Fruit fly (Drosophila melanogaster): ENCODE data around the gene mRpL11.

The mRpL11 gene

dm6 chr3R:14476273-14476672, 35.4 kb upstream of the mRpL11 start (continued):
- TF ChIP-seq CG32532 (GFP tag; IDR thresholded peaks at IDR 0.05): peak; percentile 78
- TF ChIP-seq CG6813 (GFP tag; optimal IDR thresholded peaks at IDR 0.05): peak; percentile 42
- no peak for TF ChIP-seq Tbp (GFP tag; optimal IDR thresholded peaks at IDR 0.05)
- peak; percentile 88 for TF ChIP-seq Ptx1 (GFP tag; IDR thresholded peaks at IDR 0.05)
- TF ChIP-seq danr (GFP tag; IDR thresholded peaks at IDR 0.05): peak; percentile 78
- peak; percentile 43 for TF ChIP-seq Hsf (GFP tag; optimal IDR thresholded peaks at IDR 0.05)
- TF ChIP-seq CG8290 (GFP tag; optimal IDR thresholded peaks at IDR 0.05): no peak
- TF ChIP-seq CG8290 (tag; optimal IDR thresholded peaks at IDR 0.05): peak in 1 of 2 experiments; percentile 91
- peak; percentile 41 for TF ChIP-seq BtbVII (GFP tag; optimal IDR thresholded peaks at IDR 0.05)
- no peak for TF ChIP-seq CG14710 (tag; optimal IDR thresholded peaks at IDR 0.05)
- peak; percentile 86 for TF ChIP-seq CG11504 (tag; optimal IDR thresholded peaks at IDR 0.05)
- TF ChIP-seq HHEX (GFP tag; optimal IDR thresholded peaks at IDR 0.05): peak; percentile 62
- TF ChIP-seq ssp (GFP tag; IDR thresholded peaks at IDR 0.05): peak; percentile 45; the same call in 1 of the 2 replicates
- peak; percentile 55 for TF ChIP-seq Atf-2 (GFP tag; optimal IDR thresholded peaks at IDR 0.05)
- TF ChIP-seq CG11085 (GFP tag; IDR thresholded peaks at IDR 0.05): peak; percentile 27; the same call in 1 of the 2 replicates
- TF ChIP-seq gfzf (GFP tag; optimal IDR thresholded peaks at IDR 0.05): no peak
- peak; percentile 68; the same call in 2 of the 3 replicates for TF ChIP-seq jigr1 (GFP tag; IDR thresholded peaks at IDR 0.05)
- TF ChIP-seq Doc3 (GFP tag; IDR thresholded peaks at IDR 0.05; ENCODE audit: partially characterized antibody): no peak
- TF ChIP-seq Nf-YB (GFP tag; optimal IDR thresholded peaks at IDR 0.05): no peak
- TF ChIP-seq gsb-n (tag; optimal IDR thresholded peaks at IDR 0.05): no peak
- TF ChIP-seq sens-2 (GFP tag; IDR thresholded peaks at IDR 0.05): peak; percentile 63
- TF ChIP-seq Asciz (GFP tag; optimal IDR thresholded peaks at IDR 0.05): peak; percentile 49
- TF ChIP-seq en (GFP tag; optimal IDR thresholded peaks at IDR 0.05): peak; percentile 59
- no peak for TF ChIP-seq amos (GFP tag; IDR thresholded peaks at IDR 0.05; ENCODE audit: partially characterized antibody)
- peak; percentile 51 for TF ChIP-seq scrt (GFP tag; optimal IDR thresholded peaks at IDR 0.05)
- peak; percentile 78 for TF ChIP-seq stc (GFP tag; IDR thresholded peaks at IDR 0.05)
- TF ChIP-seq CG12659 (GFP tag; optimal IDR thresholded peaks at IDR 0.05): peak; percentile 68
- TF ChIP-seq CG17361 (GFP tag; IDR thresholded peaks at IDR 0.05): peak; percentile 68
- peak; percentile 79 for TF ChIP-seq Sox102F (GFP tag; optimal IDR thresholded peaks at IDR 0.05)
- TF ChIP-seq crc (GFP tag; optimal IDR thresholded peaks at IDR 0.05): peak; percentile 2
- TF ChIP-seq CG6791 (GFP tag; IDR thresholded peaks at IDR 0.05; ENCODE audit: partially characterized antibody): no peak
- peak; percentile 43 for TF ChIP-seq tx (GFP tag; optimal IDR thresholded peaks at IDR 0.05)
- peak; percentile 47 for TF ChIP-seq fd3F (GFP tag; optimal IDR thresholded peaks at IDR 0.05)
- peak; percentile 64 for TF ChIP-seq org-1 (GFP tag; optimal IDR thresholded peaks at IDR 0.05)
- peak; percentile 39 for TF ChIP-seq eyg (GFP tag; optimal IDR thresholded peaks at IDR 0.05)
- peak; percentile 85 for TF ChIP-seq Rfx (GFP tag; IDR thresholded peaks at IDR 0.05)
- TF ChIP-seq CG8924 (tag; optimal IDR thresholded peaks at IDR 0.05): peak; percentile 66
- TF ChIP-seq ap (GFP tag; IDR thresholded peaks at IDR 0.05): peak; percentile 50
- TF ChIP-seq CG2129 (GFP tag; IDR thresholded peaks at IDR 0.05; ENCODE audit: partially characterized antibody): no peak
- TF ChIP-seq vnd (GFP tag; IDR thresholded peaks at IDR 0.05; ENCODE audit: partially characterized antibody): no peak
- peak; percentile 61 for TF ChIP-seq nau (GFP tag; optimal IDR thresholded peaks at IDR 0.05)
- peak; percentile 66 to 76 for TF ChIP-seq dpn (GFP tag; optimal IDR thresholded peaks at IDR 0.05)
- no peak for TF ChIP-seq CG11723 (GFP tag; optimal IDR thresholded peaks at IDR 0.05)
- no peak for TF ChIP-seq Doc2 (GFP tag; IDR thresholded peaks at IDR 0.05)
- peak; percentile 2 for TF ChIP-seq trem (tag; optimal IDR thresholded peaks at IDR 0.05)
- TF ChIP-seq CG2678 (tag; optimal IDR thresholded peaks at IDR 0.05): peak; percentile 77
- TF ChIP-seq fd96Cb (tag; optimal IDR thresholded peaks at IDR 0.05): peak; percentile 73
- TF ChIP-seq crp (GFP tag; optimal IDR thresholded peaks at IDR 0.05): no peak
- TF ChIP-seq CTCF (GFP tag; optimal IDR thresholded peaks at IDR 0.05): no peak
- peak; percentile 79 for TF ChIP-seq ci (GFP tag; IDR thresholded peaks at IDR 0.05)
- TF ChIP-seq Eip74EF (GFP tag; optimal IDR thresholded peaks at IDR 0.05): peak in 1 of 2 experiments; percentile 32

Data from whole organism, embryonic.